Fruit fly (Drosophila melanogaster) whole organism, embryonic: ENCODE data around the gene side-III.
A peak's percentile ranks its signal among the peaks of the same experiment; 100 is the strongest.

Source experiments
- Atf-2 ChIP-seq: fragments of 200-800 bp; sonication (Bioruptor generic); optimal IDR thresholded peaks from 2 replicates; lab custom pipeline; 2016; ENCODE audit warnings: missing biosample characterization, missing genetic modification characterization
- B-H2 ChIP-seq: fragments of 200-800 bp; sonication (Bioruptor generic); optimal IDR thresholded peaks from 2 replicates; lab custom pipeline; 2018; ENCODE audit warnings: missing biosample characterization, mild to moderate bottlenecking, missing genetic modification characterization
- CG1024 ChIP-seq: fragments of 200-800 bp; sonication (Bioruptor generic); IDR thresholded peaks from 2 replicates; pipeline ENCODE4 v1.3.6; 2022; ENCODE audit warnings: missing biosample characterization, missing genetic modification characterization
- CG11723 ChIP-seq: fragments of 200-800 bp; sonication (Bioruptor generic); optimal IDR thresholded peaks from 2 replicates; lab custom pipeline; 2017; ENCODE audit warnings: missing biosample characterization, mild to moderate bottlenecking, missing genetic modification characterization
- CG13123 ChIP-seq: fragments of 200-800 bp; sonication (Bioruptor generic); optimal IDR thresholded peaks from 2 replicates; lab custom pipeline; 2016; ENCODE audit warnings: missing biosample characterization, missing genetic modification characterization
- CG14965 ChIP-seq: fragments of 200-800 bp; sonication (Bioruptor generic); optimal IDR thresholded peaks from 2 replicates; lab custom pipeline; 2016; ENCODE audit warnings: missing biosample characterization, missing genetic modification characterization, borderline replicate concordance
- CG15479 ChIP-seq: fragments of 200-800 bp; sonication (Bioruptor generic); optimal IDR thresholded peaks from 3 replicates; lab custom pipeline; 2019; ENCODE audit warnings: missing biosample characterization, mild to moderate bottlenecking, missing genetic modification characterization, moderate library complexity
- CG15601 ChIP-seq: fragments of 200-800 bp; sonication (Bioruptor generic); optimal IDR thresholded peaks from 3 replicates; lab custom pipeline; 2019; ENCODE audit warnings: missing biosample characterization, mild to moderate bottlenecking, missing genetic modification characterization, moderate library complexity
- CG16813 ChIP-seq: fragments of 200-800 bp; sonication (Bioruptor generic); IDR thresholded peaks from 3 replicates; pipeline ENCODE4 v1.3.6; 2022; ENCODE audit warnings: missing biosample characterization, missing genetic modification characterization; ENCODE audit not compliant: partially characterized antibody
- CG18476 ChIP-seq: fragments of 200-800 bp; sonication (Bioruptor generic); optimal IDR thresholded peaks from 2 replicates; lab custom pipeline; 2016; ENCODE audit warnings: missing biosample characterization, mild to moderate bottlenecking, missing genetic modification characterization
- CG3065 ChIP-seq: fragments of 200-800 bp; sonication (Bioruptor generic); optimal IDR thresholded peaks from 2 replicates; lab custom pipeline; 2016; ENCODE audit warnings: missing biosample characterization, missing genetic modification characterization
- CG32532 ChIP-seq: fragments of 200-800 bp; sonication (Bioruptor generic); IDR thresholded peaks from 2 replicates; pipeline ENCODE4 v1.3.6; 2022; ENCODE audit warnings: missing biosample characterization, missing genetic modification characterization
- CG32772 ChIP-seq: fragments of 200-800 bp; sonication (Bioruptor generic); IDR thresholded peaks from 2 replicates; pipeline ENCODE4 v1.3.6; 2022; ENCODE audit warnings: missing biosample characterization, missing genetic modification characterization
- CG6175 ChIP-seq: fragments of 200-800 bp; sonication (Bioruptor generic); IDR thresholded peaks from 3 replicates; pipeline ENCODE4 v1.3.6; 2022; ENCODE audit warnings: missing biosample characterization, missing genetic modification characterization
- CG6765 ChIP-seq: fragments of 200-800 bp; sonication (Bioruptor generic); optimal IDR thresholded peaks from 3 replicates; lab custom pipeline; 2017; ENCODE audit warnings: missing biosample characterization, mild to moderate bottlenecking, missing genetic modification characterization
- CG7372 ChIP-seq: fragments of 200-800 bp; sonication (Bioruptor generic); IDR thresholded peaks from 2 replicates; pipeline ENCODE4 v1.3.6; 2022; ENCODE audit warnings: missing biosample characterization, missing genetic modification characterization
- CG8765 ChIP-seq: fragments of 200-800 bp; sonication (Bioruptor generic); IDR thresholded peaks from 2 replicates; pipeline ENCODE4 v1.3.6; 2022; ENCODE audit warnings: missing biosample characterization, missing genetic modification characterization
- CG9437 ChIP-seq: fragments of 200-800 bp; sonication (Bioruptor generic); optimal IDR thresholded peaks from 2 replicates; lab custom pipeline; 2018; ENCODE audit warnings: missing biosample characterization, mild to moderate bottlenecking, missing genetic modification characterization
- CG9609 ChIP-seq: fragments of 200-800 bp; sonication (Bioruptor generic); optimal IDR thresholded peaks from 3 replicates; lab custom pipeline; 2016; ENCODE audit warnings: missing biosample characterization, missing genetic modification characterization
- Chrac-16 ChIP-seq: fragments of 200-800 bp; sonication (Bioruptor generic); optimal IDR thresholded peaks from 3 replicates; lab custom pipeline; 2016; ENCODE audit warnings: missing biosample characterization, missing genetic modification characterization
- CkIIα-i1 ChIP-seq: fragments of 200-800 bp; sonication (Bioruptor generic); IDR thresholded peaks from 2 replicates; pipeline ENCODE4 v1.3.6; 2022; ENCODE audit warnings: missing biosample characterization, missing genetic modification characterization
- D19B ChIP-seq: fragments of 200-800 bp; sonication (Bioruptor generic); optimal IDR thresholded peaks from 2 replicates; lab custom pipeline; 2017; ENCODE audit warnings: missing biosample characterization, mild to moderate bottlenecking, missing genetic modification characterization
- Doc3 ChIP-seq: fragments of 200-800 bp; sonication (Bioruptor generic); IDR thresholded peaks from 3 replicates; pipeline ENCODE4 v1.3.6; 2022; ENCODE audit warnings: missing biosample characterization, missing genetic modification characterization; ENCODE audit not compliant: partially characterized antibody
- Gsc ChIP-seq: fragments of 200-800 bp; sonication (Bioruptor generic); IDR thresholded peaks from 2 replicates; pipeline ENCODE4 v1.3.6; 2022; ENCODE audit warnings: missing biosample characterization, missing genetic modification characterization
- H15 ChIP-seq: fragments of 200-800 bp; sonication (Bioruptor generic); IDR thresholded peaks from 3 replicates; pipeline ENCODE4 v1.3.6; 2022; ENCODE audit warnings: missing biosample characterization, missing genetic modification characterization
- Hr3 ChIP-seq: fragments of 200-800 bp; sonication (Bioruptor generic); optimal IDR thresholded peaks from 3 replicates; lab custom pipeline; 2016; ENCODE audit warnings: missing biosample characterization, missing genetic modification characterization
- Hsf ChIP-seq: fragments of 200-800 bp; sonication (Bioruptor generic); optimal IDR thresholded peaks from 3 replicates; lab custom pipeline; 2016; ENCODE audit warnings: missing biosample characterization, missing genetic modification characterization
- Neu2 ChIP-seq: fragments of 200-800 bp; sonication (Bioruptor generic); optimal IDR thresholded peaks from 3 replicates; lab custom pipeline; 2016; ENCODE audit warnings: missing biosample characterization, missing genetic modification characterization, borderline replicate concordance
- Nf-YB ChIP-seq: fragments of 200-800 bp; sonication (Bioruptor generic); optimal IDR thresholded peaks from 3 replicates; lab custom pipeline; 2019; ENCODE audit warnings: missing biosample characterization, mild to moderate bottlenecking, missing genetic modification characterization, moderate library complexity
- Oli ChIP-seq: fragments of 200-800 bp; sonication (Bioruptor generic); optimal IDR thresholded peaks from 2 replicates; lab custom pipeline; 2018; ENCODE audit warnings: missing biosample characterization, mild to moderate bottlenecking, missing genetic modification characterization, moderate library complexity
- Ptx1 ChIP-seq: fragments of 200-800 bp; sonication (Bioruptor generic); IDR thresholded peaks from 2 replicates; pipeline ENCODE4 v1.3.6; 2022; ENCODE audit warnings: missing biosample characterization, missing genetic modification characterization
- Tbp ChIP-seq: fragments of >200 bp; optimal IDR thresholded peaks from 2 replicates; lab custom pipeline; 2018; ENCODE audit warnings: missing biosample characterization, missing genetic modification characterization
- amos ChIP-seq: fragments of 200-800 bp; sonication (Bioruptor generic); IDR thresholded peaks from 2 replicates; pipeline ENCODE4 v1.3.6; 2022; ENCODE audit warnings: missing biosample characterization, missing genetic modification characterization; ENCODE audit not compliant: partially characterized antibody
- ato ChIP-seq: fragments of 200-800 bp; sonication (Bioruptor generic); IDR thresholded peaks from 2 replicates; pipeline ENCODE4 v1.3.6; 2022; ENCODE audit warnings: missing biosample characterization, missing genetic modification characterization; ENCODE audit not compliant: partially characterized antibody
- bigmax ChIP-seq: fragments of 200-800 bp; sonication (Bioruptor generic); optimal IDR thresholded peaks from 2 replicates; lab custom pipeline; 2018; ENCODE audit warnings: missing biosample characterization, mild to moderate bottlenecking, missing genetic modification characterization
- dati ChIP-seq: fragments of 200-800 bp; sonication (Bioruptor generic); IDR thresholded peaks from 2 replicates; pipeline ENCODE4 v1.3.6; 2022; ENCODE audit warnings: missing biosample characterization, missing genetic modification characterization
- en ChIP-seq: fragments of 200-800 bp; sonication (Bioruptor generic); optimal IDR thresholded peaks from 2 replicates; lab custom pipeline; 2016; ENCODE audit warnings: missing biosample characterization, missing genetic modification characterization
- ewg ChIP-seq: fragments of 200-800 bp; sonication (Bioruptor generic); optimal IDR thresholded peaks from 3 replicates; lab custom pipeline; 2017; ENCODE audit warnings: mild to moderate bottlenecking, missing biosample characterization, missing genetic modification reagents, missing genetic modification characterization
- fd3F ChIP-seq: fragments of 200-800 bp; sonication (Bioruptor generic); optimal IDR thresholded peaks from 2 replicates; lab custom pipeline; 2018; ENCODE audit warnings: missing biosample characterization, mild to moderate bottlenecking, missing genetic modification characterization, moderate library complexity
- fru ChIP-seq: fragments of >200 bp; optimal IDR thresholded peaks from 2 replicates; lab custom pipeline; 2017
- gcm2 ChIP-seq: fragments of 200-800 bp; sonication (Bioruptor generic); optimal IDR thresholded peaks from 2 replicates; lab custom pipeline; 2016; ENCODE audit warnings: missing biosample characterization, missing genetic modification characterization
- inv ChIP-seq: fragments of 200-800 bp; sonication (Bioruptor generic); IDR thresholded peaks from 2 replicates; pipeline ENCODE4 v1.3.6; 2022; ENCODE audit warnings: missing biosample characterization, missing genetic modification characterization; ENCODE audit not compliant: partially characterized antibody
- kni ChIP-seq: fragments of 200-800 bp; sonication (Bioruptor generic); optimal IDR thresholded peaks from 3 replicates; lab custom pipeline; 2017; ENCODE audit warnings: mild to moderate bottlenecking, missing biosample characterization, missing genetic modification reagents, missing genetic modification characterization
- knrl ChIP-seq: fragments of 200-800 bp; sonication (Bioruptor generic); IDR thresholded peaks from 3 replicates; pipeline ENCODE4 v1.3.6; 2022; ENCODE audit warnings: missing biosample characterization, missing genetic modification characterization; ENCODE audit not compliant: partially characterized antibody
- nerfin-1 ChIP-seq: fragments of 200-800 bp; sonication (Bioruptor generic); optimal IDR thresholded peaks from 3 replicates; lab custom pipeline; 2019; ENCODE audit warnings: missing biosample characterization, mild to moderate bottlenecking, missing genetic modification characterization, moderate library complexity
- peb ChIP-seq: fragments of 200-800 bp; sonication (Bioruptor generic); IDR thresholded peaks from 2 replicates; pipeline ENCODE4 v1.3.6; 2022; ENCODE audit warnings: missing biosample characterization, missing genetic modification characterization
- tll ChIP-seq, 2 experiments: fragments of 200-800 bp in 1 of 2; fragments of >200 bp in 1 of 2; sonication (Bioruptor generic) in 1 of 2; optimal IDR thresholded peaks; 2 replicates each; lab custom pipeline; 2017 to 2019; ENCODE audit warnings: missing biosample characterization in 2 of 2, missing genetic modification characterization in 2 of 2, mild to moderate bottlenecking in 1 of 2, moderate library complexity in 1 of 2
- z ChIP-seq: fragments of 200-800 bp; sonication (Bioruptor generic); IDR thresholded peaks from 3 replicates; pipeline ENCODE4 v1.3.6; 2022; ENCODE audit warnings: missing biosample characterization, missing genetic modification characterization
- zen ChIP-seq: fragments of 200-800 bp; sonication (Bioruptor generic); optimal IDR thresholded peaks from 3 replicates; lab custom pipeline; 2018; ENCODE audit warnings: missing biosample characterization, mild to moderate bottlenecking, missing genetic modification characterization, moderate library complexity

The side-III gene

DNA sequence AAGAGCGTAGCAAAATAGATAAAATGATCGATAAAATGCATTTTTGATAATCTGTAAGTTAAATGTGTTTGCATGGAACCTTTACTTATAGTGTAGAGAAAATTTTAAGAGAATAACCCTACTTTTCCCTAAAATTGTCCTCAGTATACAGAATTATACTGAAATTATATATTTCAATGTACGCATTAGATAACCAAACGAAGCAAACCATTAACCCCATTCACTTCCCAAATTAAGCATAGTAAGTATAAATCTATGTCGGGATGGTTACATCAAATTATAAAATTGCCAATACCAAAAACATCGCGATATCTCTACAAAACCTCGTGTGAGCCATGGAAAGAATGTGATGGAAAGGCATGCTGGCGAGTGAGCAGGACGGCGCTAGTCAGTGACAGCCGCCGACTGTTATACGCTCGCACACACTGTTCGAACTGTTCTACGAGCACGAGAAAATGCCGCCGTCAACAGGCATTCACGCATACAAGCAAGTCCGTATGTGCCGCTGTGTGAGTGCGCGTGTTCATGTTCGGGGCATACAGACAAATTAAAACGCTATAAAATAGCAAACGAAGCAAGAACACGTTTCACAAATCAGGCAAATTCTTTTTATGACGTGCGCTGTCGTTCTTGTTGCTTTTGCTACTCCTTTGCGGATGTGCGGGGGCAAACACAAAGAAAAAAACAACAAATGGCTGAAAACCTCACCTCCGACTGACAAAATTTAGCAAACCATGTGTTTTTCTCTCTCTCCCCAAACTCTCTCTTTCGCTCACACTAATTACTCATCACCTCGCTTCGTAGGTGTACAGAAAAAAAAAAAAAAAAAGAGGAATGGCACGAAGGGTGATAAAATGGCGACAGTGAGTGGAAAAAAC lies 48.0 kb upstream of the side-III start (continued):
- TF ChIP-seq CG18476 (GFP tag; lab: Kevin White, UChicago) (no peak), en (no peak), D19B (GFP tag; lab: Kevin White, UChicago) (no peak), CG15479 (GFP tag; lab: Kevin White, UChicago) (no peak), CG7372 (no peak), CG16813 (no peak; the same call in 2 of the 3 replicates), fru (lab: Kevin White, UChicago) (no peak), tll (GFP tag; optimal IDR thresholded peaks at IDR 0.05; lab: Kevin White, UChicago) (no peak), B-H2 (GFP tag; lab: Kevin White, UChicago) (peak; percentile 47), amos (GFP tag; lab: Robert Waterston, UW) (peak; percentile 26; the same call in 1 of the 2 replicates), nerfin-1 (peak; percentile 78), Doc3 (GFP tag; lab: Robert Waterston, UW) (no peak), CG9609 (GFP tag; lab: Kevin White, UChicago) (no peak), inv (no peak; the same call in 1 of the 2 replicates), CG8765 (GFP tag; lab: Robert Waterston, UW) (no peak), Tbp (GFP tag; lab: Kevin White, UChicago) (no peak), ato (no peak), Chrac-16 (GFP tag; lab: Kevin White, UChicago) (no peak), CG11723 (GFP tag; lab: Kevin White, UChicago) (no peak), Hsf (peak; percentile 8), CG13123 (no peak), peb (GFP tag; lab: Robert Waterston, UW) (no peak), gcm2 (GFP tag; lab: Kevin White, UChicago) (no peak), CG14965 (GFP tag; lab: Kevin White, UChicago) (no peak), Atf-2 (no peak), Nf-YB (GFP tag; lab: Kevin White, UChicago) (peak; percentile 1), CG32532 (GFP tag; lab: Robert Waterston, UW) (peak; percentile 16; the same call in 1 of the 2 replicates), ewg (GFP tag; lab: Kevin White, UChicago) (no peak), dati (GFP tag; lab: Robert Waterston, UW) (no peak), fd3F (no peak), CG6765 (GFP tag; lab: Kevin White, UChicago) (no peak), CG3065 (no peak), Neu2 (no peak), CG32772 (GFP tag; lab: Robert Waterston, UW) (peak; percentile 83), Hr3 (GFP tag; lab: Kevin White, UChicago) (no peak), CG15601 (tag; lab: Kevin White, UChicago) (no peak), zen (peak; percentile 40), Oli (tag; lab: Kevin White, UChicago) (no peak), CG1024 (GFP tag; lab: Robert Waterston, UW) (no peak), CG6175 (GFP tag; lab: Robert Waterston, UW) (no peak), Gsc (no peak), z (GFP tag; lab: Robert Waterston, UW) (0 out of 3 replicates have a peak, but pooled peaks have one; percentile 9), knrl (GFP tag; lab: Robert Waterston, UW) (no peak), Ptx1 (GFP tag; lab: Robert Waterston, UW) (no peak), CG9437 (GFP tag; lab: Kevin White, UChicago) (no peak), CkIIα-i1 (no peak), H15 (no peak), kni (GFP tag; lab: Kevin White, UChicago) (no peak), bigmax (GFP tag; lab: Kevin White, UChicago) (peak; percentile 74)
